Worm (Caenorhabditis elegans) whole organism, young adult: ENCODE results near the gene F57C12.6.

ENCODE experiments used
- B0019.2 ChIP-seq: fragments of 200-800 bp; sonication (Bioruptor generic); conservative IDR thresholded peaks from 2 replicates; pipeline ENCODE4 v1.3.6; 2022; ENCODE audit warnings: missing genetic modification reagents, missing genetic modification characterization, missing compliant biosample characterization
- C06A6.2 ChIP-seq: fragments of 200-800 bp; sonication (Bioruptor generic); conservative IDR thresholded peaks from 2 replicates; pipeline ENCODE4 v1.3.6; 2022; ENCODE audit warnings: missing genetic modification characterization, missing compliant biosample characterization
- Y53G8AR.9 ChIP-seq: fragments of 200-800 bp; sonication (Bioruptor generic); conservative IDR thresholded peaks from 2 replicates; pipeline ENCODE4 v1.3.6; 2022; ENCODE audit warnings: missing genetic modification reagents, missing genetic modification characterization, missing compliant biosample characterization
- Y95B8A.8 ChIP-seq: fragments of 200-800 bp; sonication (Bioruptor generic); IDR thresholded peaks from 2 replicates; pipeline ENCODE4 v1.3.6; 2022; ENCODE audit warnings: missing genetic modification reagents, missing genetic modification characterization, missing compliant biosample characterization
- aptf-3 ChIP-seq: fragments of 200-800 bp; sonication (Bioruptor generic); IDR thresholded peaks from 2 replicates; pipeline ENCODE4 v1.3.6; 2022; ENCODE audit warnings: missing genetic modification characterization, missing compliant biosample characterization
- athp-1 ChIP-seq: sonication (generic microtip); optimal IDR thresholded peaks from 2 replicates; lab custom pipeline; 2017; ENCODE audit warnings: mild to moderate bottlenecking, missing genetic modification characterization, missing compliant biosample characterization
- ccch-3 ChIP-seq: fragments of 200-800 bp; sonication (Bioruptor generic); optimal IDR thresholded peaks from 2 replicates; lab custom pipeline; 2018; ENCODE audit warnings: mild to moderate bottlenecking, missing genetic modification characterization, missing compliant biosample characterization
- cebp-2 ChIP-seq: fragments of 200-800 bp; sonication (Bioruptor generic); IDR thresholded peaks from 2 replicates; pipeline ENCODE4 v1.3.6; 2022; ENCODE audit warnings: missing genetic modification characterization, missing compliant biosample characterization
- dox-1 ChIP-seq: fragments of 200-800 bp; sonication (Bioruptor generic); IDR thresholded peaks from 2 replicates; pipeline ENCODE4 v1.3.6; 2022; ENCODE audit warnings: missing genetic modification reagents, missing genetic modification characterization, missing compliant biosample characterization
- dpff-1 ChIP-seq: sonication (generic microtip); optimal IDR thresholded peaks from 2 replicates; lab custom pipeline; 2017; ENCODE audit warnings: mild to moderate bottlenecking, missing genetic modification characterization, missing compliant biosample characterization
- dpl-1 ChIP-seq: fragments of 150-350 bp; optimal IDR thresholded peaks from 2 replicates; lab custom pipeline; 2014; ENCODE audit warnings: missing biosample characterization, missing genetic modification reagents, missing genetic modification characterization
- egl-18 ChIP-seq: fragments of 200-800 bp; sonication (Bioruptor generic); IDR thresholded peaks from 2 replicates; pipeline ENCODE4 v1.3.6; 2022; ENCODE audit warnings: missing genetic modification reagents, missing genetic modification characterization, missing compliant biosample characterization
- gei-17 ChIP-seq: fragments of 200-800 bp; sonication (Bioruptor generic); optimal IDR thresholded peaks from 2 replicates; lab custom pipeline; 2018; ENCODE audit warnings: mild to moderate bottlenecking, missing genetic modification characterization, missing compliant biosample characterization
- let-607 ChIP-seq, 2 experiments: fragments of 200-800 bp in 1 of 2; sonication (Bioruptor generic) in 1 of 2; sonication (generic microtip) in 1 of 2; optimal IDR thresholded peaks; 2 replicates each; lab custom pipeline; 2016 to 2018; ENCODE audit warnings: mild to moderate bottlenecking in 2 of 2, missing compliant biosample characterization in 2 of 2, missing genetic modification characterization in 2 of 2, moderate library complexity in 2 of 2, missing genotype in 1 of 2
- lin-35 ChIP-seq, 3 experiments: fragments of 150-350 bp in 2 of 3; sonication (generic microtip) in 1 of 3; optimal IDR thresholded peaks; 2 replicates each; lab custom pipeline; 2014 to 2018; ENCODE audit warnings: missing biosample characterization in 3 of 3, missing genetic modification characterization in 3 of 3, missing genetic modification reagents in 3 of 3
- lin-40 ChIP-seq: sonication (generic microtip); optimal IDR thresholded peaks from 2 replicates; lab custom pipeline; 2016; ENCODE audit warnings: missing genetic modification characterization, mild to moderate bottlenecking, missing compliant biosample characterization, missing genotype, missing genetic modification reagents
- lsl-1 ChIP-seq: fragments of 200-800 bp; sonication (Bioruptor generic); optimal IDR thresholded peaks from 2 replicates; lab custom pipeline; 2018; ENCODE audit warnings: mild to moderate bottlenecking, missing genetic modification characterization, moderate library complexity, missing compliant biosample characterization
- madf-3 ChIP-seq: fragments of 200-800 bp; sonication (Bioruptor generic); IDR thresholded peaks from 2 replicates; pipeline ENCODE4 v1.3.6; 2022; ENCODE audit warnings: missing genetic modification reagents, missing genetic modification characterization, missing compliant biosample characterization
- mcd-1 ChIP-seq: fragments of 200-800 bp; sonication (Bioruptor generic); IDR thresholded peaks from 2 replicates; pipeline ENCODE4 v1.3.6; 2022; ENCODE audit warnings: missing genetic modification reagents, missing genetic modification characterization, missing compliant biosample characterization
- mxl-1 ChIP-seq: sonication (generic microtip); optimal IDR thresholded peaks from 2 replicates; lab custom pipeline; 2016; ENCODE audit warnings: missing genetic modification characterization, missing compliant biosample characterization
- nfya-1 ChIP-seq: sonication (generic microtip); optimal IDR thresholded peaks from 2 replicates; lab custom pipeline; 2017; ENCODE audit warnings: antibody characterized with exemption, missing compliant biosample characterization, missing genetic modification characterization, borderline replicate concordance; ENCODE audit not compliant: insufficient read depth
- nhr-80 ChIP-seq: sonication (generic microtip); optimal IDR thresholded peaks from 2 replicates; lab custom pipeline; 2016; ENCODE audit warnings: missing genetic modification characterization, missing compliant biosample characterization
- pbrm-1 ChIP-seq: fragments of 200-800 bp; sonication (Bioruptor generic); IDR thresholded peaks from 2 replicates; pipeline ENCODE4 v1.3.6; 2022; ENCODE audit warnings: missing genetic modification reagents, missing genetic modification characterization, missing compliant biosample characterization
- snpc-4 ChIP-seq, 5 experiments: fragments of 150-350 bp in 1 of 5; sonication (generic microtip) in 4 of 5; optimal IDR thresholded peaks; 2 replicates each; lab custom pipeline; 2014 to 2018; ENCODE audit warnings: missing genetic modification characterization in 5 of 5, missing biosample characterization in 3 of 5, antibody characterized with exemption in 2 of 5, mild to moderate bottlenecking in 2 of 5, missing compliant biosample characterization in 2 of 5, missing genotype in 2 of 5, moderate library complexity in 2 of 5, missing genetic modification reagents in 1 of 5
- tlf-1 ChIP-seq: fragments of 200-800 bp; sonication (Bioruptor generic); optimal IDR thresholded peaks from 2 replicates; lab custom pipeline; 2018; ENCODE audit warnings: mild to moderate bottlenecking, missing genetic modification characterization, missing compliant biosample characterization
- xnd-1 ChIP-seq: sonication (generic microtip); optimal IDR thresholded peaks from 2 replicates; lab custom pipeline; 2016; ENCODE audit warnings: missing genotype, missing genetic modification reagents, missing genetic modification characterization, missing compliant biosample characterization
- zfh-2 ChIP-seq: fragments of 200-800 bp; sonication (Bioruptor generic); conservative IDR thresholded peaks from 2 replicates; pipeline ENCODE4 v1.3.6; 2022; ENCODE audit warnings: missing genetic modification reagents, missing genetic modification characterization, missing compliant biosample characterization
- ztf-22 ChIP-seq: fragments of 200-800 bp; sonication (Bioruptor generic); optimal IDR thresholded peaks from 2 replicates; lab custom pipeline; 2018; ENCODE audit warnings: mild to moderate bottlenecking, missing genetic modification characterization, moderate library complexity, missing compliant biosample characterization
- ztf-26 ChIP-seq: sonication (generic microtip); optimal IDR thresholded peaks from 2 replicates; lab custom pipeline; 2017; ENCODE audit warnings: missing genetic modification characterization, missing compliant biosample characterization
- ztf-6 ChIP-seq: fragments of 200-800 bp; sonication (Bioruptor generic); IDR thresholded peaks from 2 replicates; pipeline ENCODE4 v1.3.6; 2022; ENCODE audit warnings: missing genetic modification reagents, missing genetic modification characterization, missing compliant biosample characterization

F57C12.6 gene

DNA sequence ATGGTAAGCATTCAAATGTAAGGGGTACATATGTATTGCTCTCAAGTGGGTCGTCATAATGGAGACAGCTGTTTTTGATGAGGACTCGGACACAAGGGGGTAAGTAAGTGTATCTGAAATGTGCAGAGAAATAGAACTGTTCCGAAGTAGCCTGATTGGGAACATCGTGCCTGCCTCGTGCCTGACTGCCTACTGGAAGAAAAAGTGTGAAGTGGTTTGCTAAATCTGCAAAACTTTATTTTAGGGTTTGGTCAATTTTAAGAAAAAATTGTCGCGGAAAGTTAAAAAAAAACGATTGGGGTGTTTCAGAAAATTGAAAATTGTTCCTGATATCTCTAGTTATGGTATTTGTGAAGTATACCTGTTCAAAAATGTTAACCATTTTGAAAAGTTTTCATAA, 3.4 kb upstream of the F57C12.6 start, which contains the start of gene hlh-19:
TSS of gene hlh-19 (minus strand) at position 101 of the 400 bp plus-strand sequence.
- no peak for TF ChIP-seq mxl-1 (tag; lab: Kevin White, UChicago)
- no peak for TF ChIP-seq C06A6.2 (GFP tag; lab: Robert Waterston, UW)
- no peak for TF ChIP-seq tlf-1
- TF ChIP-seq ccch-3 (GFP tag; lab: Kevin White, UChicago), result no peak
- TF ChIP-seq lin-40 (tag; lab: Kevin White, UChicago), result no peak
- no peak for TF ChIP-seq madf-3 (GFP tag; lab: Robert Waterston, UW)
- no peak for TF ChIP-seq Y95B8A.8
- TF ChIP-seq let-607 (tag; optimal IDR thresholded peaks at IDR 0.05; lab: Kevin White, UChicago), result no peak
- no peak for TF ChIP-seq egl-18
- no peak for TF ChIP-seq snpc-4 (GFP tag; optimal IDR thresholded peaks at IDR 0.05; lab: Kevin White, UChicago)
- TF ChIP-seq snpc-4 (tag; optimal IDR thresholded peaks at IDR 0.05; lab: Kevin White, UChicago), result no peak
- TF ChIP-seq zfh-2 (GFP tag; lab: Robert Waterston, UW), result no peak
- no peak for TF ChIP-seq lsl-1 (GFP tag; lab: Kevin White, UChicago)
- no peak for TF ChIP-seq xnd-1 (tag; lab: Kevin White, UChicago)
- TF ChIP-seq nfya-1 (tag; lab: Kevin White, UChicago), result no peak
- no peak for TF ChIP-seq mcd-1 (GFP tag; lab: Robert Waterston, UW)
- no peak for TF ChIP-seq cebp-2 (GFP tag; lab: Robert Waterston, UW)
- no peak for TF ChIP-seq pbrm-1
- no peak for TF ChIP-seq dpl-1 (GFP tag; lab: Kevin White, UChicago)
- TF ChIP-seq gei-17 (GFP tag; lab: Kevin White, UChicago), result no peak
- no peak for TF ChIP-seq ztf-26

DNA sequence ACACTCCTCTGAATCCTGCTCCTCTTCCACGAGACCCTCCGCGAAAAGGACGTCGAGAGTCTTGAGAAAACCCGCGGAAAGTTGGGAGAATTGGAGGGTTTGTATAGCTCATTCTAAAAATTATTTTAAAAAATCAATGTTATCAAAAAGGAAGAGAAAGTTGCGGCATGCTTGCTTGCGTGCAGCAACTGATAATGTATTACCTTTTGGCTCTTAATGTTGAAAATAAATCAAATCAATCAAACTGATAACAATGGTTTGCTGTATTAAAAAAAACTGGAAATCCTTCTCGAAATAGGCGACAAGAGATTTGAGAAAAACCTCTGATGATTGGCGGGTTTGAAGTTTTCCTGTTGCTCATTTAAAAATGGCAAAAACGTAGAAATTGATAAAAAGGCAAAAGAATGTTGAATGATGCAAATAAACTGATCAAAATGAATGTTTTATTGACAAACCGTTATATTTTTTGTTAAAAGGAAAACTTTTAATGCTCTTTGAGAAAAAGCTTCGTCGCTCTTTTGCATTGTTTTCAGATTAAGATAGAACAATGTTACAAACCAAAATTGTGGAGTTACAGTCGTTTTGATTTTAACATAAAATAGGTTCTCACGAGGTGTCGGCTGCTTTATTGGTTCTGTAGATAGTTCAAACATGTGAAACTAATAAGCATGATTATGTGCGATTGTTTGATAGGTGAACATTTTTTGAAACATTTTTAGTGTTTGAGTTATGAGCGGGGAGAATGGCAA, 1.4 kb upstream of the F57C12.6 start:
- peak; percentile 60 for TF ChIP-seq nhr-80
- no peak for TF ChIP-seq Y53G8AR.9 (GFP tag; lab: Robert Waterston, UW)

DNA sequence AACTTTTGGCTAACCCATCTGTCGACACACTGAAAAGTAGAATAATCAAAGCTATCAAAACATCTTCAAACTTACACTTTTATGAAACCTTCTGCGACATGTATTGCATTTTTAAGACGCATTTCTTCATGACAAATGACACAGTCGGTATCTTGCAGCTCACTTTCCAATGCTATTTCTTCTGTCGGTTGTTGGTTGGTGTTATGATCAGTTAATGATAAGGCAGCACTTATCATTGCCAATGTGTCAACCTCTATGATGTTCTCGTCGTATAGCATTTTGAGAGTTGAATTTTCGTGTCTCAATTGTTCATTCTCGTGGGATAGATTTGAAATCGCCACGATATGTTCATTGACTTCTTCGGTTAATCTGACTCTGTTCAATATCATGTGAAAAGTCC, 355 bp downstream of the F57C12.6 start:
- TF ChIP-seq athp-1 (tag; lab: Kevin White, UChicago) (no peak), gei-17 (GFP tag; lab: Kevin White, UChicago) (no peak), dpff-1 (tag; lab: Kevin White, UChicago) (no peak), B0019.2 (GFP tag; lab: Robert Waterston, UW) (no peak), dox-1 (GFP tag; lab: Robert Waterston, UW) (0 out of 2 replicates have a peak, but pooled peaks have one; percentile 24), ztf-22 (GFP tag; lab: Kevin White, UChicago) (no peak), nhr-80 (peak; percentile 76), lin-35 (GFP tag; optimal IDR thresholded peaks at IDR 0.05; lab: Kevin White, UChicago) (no peak), aptf-3 (GFP tag; lab: Robert Waterston, UW) (no peak)

DNA sequence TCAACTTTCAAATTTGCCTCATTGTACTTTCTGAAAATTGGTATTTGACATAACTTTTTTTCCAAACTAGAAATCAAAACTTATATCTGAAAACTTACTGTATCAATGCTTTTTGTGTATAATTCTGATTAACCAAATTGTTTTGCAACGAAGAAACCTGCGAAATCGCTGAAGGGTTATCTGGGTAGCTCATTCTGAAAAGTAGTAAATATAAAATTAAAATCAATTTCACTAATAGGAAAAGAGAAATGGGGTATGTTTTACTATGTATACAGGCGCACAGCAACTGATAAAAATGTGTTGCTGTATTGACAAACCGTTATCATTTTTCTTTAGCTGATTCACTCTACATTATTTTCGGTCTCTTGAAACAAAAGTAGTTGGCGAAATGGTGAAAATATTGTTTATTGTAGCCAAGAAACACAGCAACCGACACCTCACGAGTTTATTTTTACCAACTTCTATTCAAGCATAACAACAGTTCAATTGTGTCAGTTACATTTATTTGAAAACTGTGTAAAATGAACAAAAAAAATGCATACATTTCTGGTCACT, 2.5 kb downstream of the F57C12.6 start, which contains the start of gene F57C12.2:
TSS of gene F57C12.2 (minus strand) at position 218 of the 555 bp plus-strand sequence.
- TF ChIP-seq snpc-4 (GFP tag; optimal IDR thresholded peaks at IDR 0.05; lab: Kevin White, UChicago) (no peak), snpc-4 (tag; optimal IDR thresholded peaks at IDR 0.05; lab: Kevin White, UChicago) (peak in 1 of 4 experiments; percentile 39), ztf-6 (GFP tag; lab: Robert Waterston, UW) (no peak)
